Fruit fly (Drosophila melanogaster): ENCODE results near the gene wac.

Gene wac

dm6 chr3L:294841-295408, 36.9 kb downstream of the wac start:
- TF ChIP-seq CG8359 (GFP tag; optimal IDR thresholded peaks at IDR 0.05; ENCODE audit: borderline replicate concordance) (no peak), Hr78 (GFP tag; optimal IDR thresholded peaks at IDR 0.05) (peak in 1 of 2 experiments; percentile 29), Oli (tag; optimal IDR thresholded peaks at IDR 0.05) (peak; percentile 39), CG11456 (GFP tag; IDR thresholded peaks at IDR 0.05) (no peak), Rfx (GFP tag; IDR thresholded peaks at IDR 0.05) (no peak), tio (GFP tag; optimal IDR thresholded peaks at IDR 0.05) (no peak), Asciz (GFP tag; optimal IDR thresholded peaks at IDR 0.05) (peak; percentile 18), CG15601 (tag; optimal IDR thresholded peaks at IDR 0.05) (peak; percentile 54), CG14014 (GFP tag; IDR thresholded peaks at IDR 0.05) (no peak), CG4854 (GFP tag; optimal IDR thresholded peaks at IDR 0.05) (no peak), CG8944 (GFP tag; optimal IDR thresholded peaks at IDR 0.05) (peak; percentile 31), CG17612 (GFP tag; IDR thresholded peaks at IDR 0.05) (no peak), hbn (GFP tag; IDR thresholded peaks at IDR 0.05; ENCODE audit: partially characterized antibody) (no peak), Dref (GFP tag; IDR thresholded peaks at IDR 0.05) (no peak), cato (GFP tag; optimal IDR thresholded peaks at IDR 0.05; ENCODE audit: borderline replicate concordance) (no peak), row (GFP tag; IDR thresholded peaks at IDR 0.05) (peak; percentile 32; the same call in 2 of the 3 replicates), CG30020 (tag; optimal IDR thresholded peaks at IDR 0.05) (no peak), tin (GFP tag; optimal IDR thresholded peaks at IDR 0.05) (peak; percentile 42), CG10462 (GFP tag; optimal IDR thresholded peaks at IDR 0.05) (no peak), Lhr (GFP tag; optimal IDR thresholded peaks at IDR 0.05) (no peak), sens (GFP tag) (peak; percentile 91), tx (GFP tag; optimal IDR thresholded peaks at IDR 0.05) (no peak), CG10209 (GFP tag; optimal IDR thresholded peaks at IDR 0.05) (peak; percentile 23), YL-1 (GFP tag; optimal IDR thresholded peaks at IDR 0.05) (no peak), Sry-β (GFP tag; optimal IDR thresholded peaks at IDR 0.05) (no peak), pb (GFP tag; optimal IDR thresholded peaks at IDR 0.05) (no peak), Dip2 (GFP tag; IDR thresholded peaks at IDR 0.05) (no peak), chm (GFP tag; IDR thresholded peaks at IDR 0.05) (peak; percentile 15; the same call in 1 of the 2 replicates), yki (optimal IDR thresholded peaks at IDR 0.05) (no peak), Ssrp (tag; optimal IDR thresholded peaks at IDR 0.05) (peak; percentile 53), crol (GFP tag; IDR thresholded peaks at IDR 0.05) (no peak), nerfin-1 (tag; optimal IDR thresholded peaks at IDR 0.05) (peak; percentile 13), CG4404 (GFP tag; IDR thresholded peaks at IDR 0.05) (no peak), gsb (GFP tag; IDR thresholded peaks at IDR 0.05) (no peak), CG33557 (GFP tag; optimal IDR thresholded peaks at IDR 0.05) (peak; percentile 37), Dad (GFP tag; optimal IDR thresholded peaks at IDR 0.05) (no peak), zf30C (GFP tag; optimal IDR thresholded peaks at IDR 0.05) (no peak), CG8924 (tag; optimal IDR thresholded peaks at IDR 0.05) (no peak), lmd (GFP tag; IDR thresholded peaks at IDR 0.05) (peak; percentile 14; the same call in 1 of the 2 replicates), CG2199 (GFP tag; IDR thresholded peaks at IDR 0.05) (0 out of 3 replicates have a peak, but pooled peaks have one; percentile 14), fd96Cb (tag; optimal IDR thresholded peaks at IDR 0.05) (no peak), CG18011 (GFP tag; optimal IDR thresholded peaks at IDR 0.05) (no peak), Nf-YB (GFP tag; optimal IDR thresholded peaks at IDR 0.05) (peak; percentile 15), grau (tag; optimal IDR thresholded peaks at IDR 0.05) (peak; percentile 25), CG10267 (tag; optimal IDR thresholded peaks at IDR 0.05) (peak; percentile 39), pum (GFP tag; optimal IDR thresholded peaks at IDR 0.05) (peak; percentile 8), corto (GFP tag; optimal IDR thresholded peaks at IDR 0.05) (no peak), ewg (GFP tag; optimal IDR thresholded peaks at IDR 0.05) (peak; percentile 30), D (optimal IDR thresholded peaks at IDR 0.05) (no peak), D (GFP tag; optimal IDR thresholded peaks at IDR 0.05) (peak; percentile 62), sd (tag; optimal IDR thresholded peaks at IDR 0.05) (no peak)

Data from whole organism, embryonic.